Worm (Caenorhabditis elegans): ENCODE data around the gene T26E4.10.
"Not testable (repeated sequence)": the region's sequence is repeated elsewhere in the genome, so short reads cannot be mapped to it uniquely, and the experiment has no call there.

The T26E4.10 gene

DNA sequence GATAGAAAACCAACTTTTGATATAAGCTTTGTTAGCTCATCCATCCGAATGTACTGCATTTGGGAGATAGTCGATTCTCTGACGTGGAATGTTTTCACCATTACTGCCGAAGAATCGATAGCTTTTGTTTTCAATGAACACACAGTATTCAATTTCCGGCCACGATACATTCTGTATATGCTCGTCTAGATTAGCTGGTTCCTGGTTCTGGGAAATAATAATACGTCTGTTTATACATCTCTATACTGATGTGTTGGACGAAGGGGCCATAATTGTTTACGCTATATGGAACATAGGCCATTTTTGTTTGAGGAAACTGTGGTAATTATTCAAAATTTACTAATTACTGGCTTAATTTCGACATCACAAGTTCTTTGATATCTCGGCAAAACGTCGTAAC, 47.9 kb downstream of the T26E4.10 start, which contains the start of gene str-6:
Gene str-6 (minus strand): TSS at position 101 of the 400 bp plus-strand sequence.
- TF ChIP-seq Y105C5A.15 (GFP tag; IDR thresholded peaks at IDR 0.05) = no peak
- no peak for TF ChIP-seq daf-19 (GFP tag; conservative IDR thresholded peaks at IDR 0.05)
- TF ChIP-seq Y75B8A.6 (GFP tag; IDR thresholded peaks at IDR 0.05) = no peak
- TF ChIP-seq ceh-20 (GFP tag; IDR thresholded peaks at IDR 0.05) = no peak
- no peak for TF ChIP-seq F26F4.8 (GFP tag; conservative IDR thresholded peaks at IDR 0.05)
- TF ChIP-seq nhr-10 (tag; optimal IDR thresholded peaks at IDR 0.05) = no peak
- TF ChIP-seq nhr-102 (tag; optimal IDR thresholded peaks at IDR 0.05) = no peak
- TF ChIP-seq ZK337.2 (GFP tag; IDR thresholded peaks at IDR 0.05) = no peak
- no peak for TF ChIP-seq lin-29 (GFP tag; IDR thresholded peaks at IDR 0.05)
- no peak for TF ChIP-seq mes-2 (tag; optimal IDR thresholded peaks at IDR 0.05; ENCODE audit: poor library complexity, severe bottlenecking)
- no peak for TF ChIP-seq ceh-62 (tag; optimal IDR thresholded peaks at IDR 0.05)

DNA sequence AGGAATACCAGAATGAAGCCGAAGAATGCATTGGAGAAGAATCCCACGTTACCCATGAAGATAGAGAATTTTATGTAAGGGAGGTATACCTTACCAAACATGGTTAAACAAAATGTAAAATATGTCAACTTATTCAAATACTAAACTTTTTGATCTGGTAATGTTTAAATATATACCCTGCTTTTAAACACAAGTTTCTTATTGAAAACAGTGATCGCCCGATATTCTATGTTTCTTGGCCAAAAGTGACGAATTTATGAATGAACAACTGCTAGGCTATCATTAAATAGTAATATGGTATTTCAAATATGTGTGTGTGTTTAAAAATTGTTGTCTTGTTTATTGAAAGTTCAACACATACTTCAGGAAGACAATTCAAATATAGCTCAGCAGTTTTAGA, 49.7 kb downstream of the T26E4.10 start, which contains the start of gene T23D5.8:
Gene T23D5.8 (minus strand): TSS at position 101 of the 400 bp plus-strand sequence.
- TF ChIP-seq duxl-1 (tag; optimal IDR thresholded peaks at IDR 0.05; ENCODE audit: poor library complexity); set-16 (GFP tag; IDR thresholded peaks at IDR 0.05); nhr-41 (GFP tag; IDR thresholded peaks at IDR 0.05): not testable (repeated sequence)

Measured in whole organism, L4 larva.